Fruit fly (Drosophila melanogaster): ENCODE measurements around the gene CG12814.

- peak; percentile 23 for TF ChIP-seq psq (optimal IDR thresholded peaks at IDR 0.05)
- TF ChIP-seq ttk (optimal IDR thresholded peaks at IDR 0.05): no peak
- TF ChIP-seq h (optimal IDR thresholded peaks at IDR 0.05): no peak
- no peak for TF ChIP-seq Sin3A (optimal IDR thresholded peaks at IDR 0.05)
- no peak for TF ChIP-seq insv (optimal IDR thresholded peaks at IDR 0.05)
- TF ChIP-seq Myc (optimal IDR thresholded peaks at IDR 0.05): no peak
These were observed 55.1 kb downstream of the CG12814 start for dm6 chr3R:10134341-10134668.
